Fruit fly (Drosophila melanogaster): ENCODE results near the gene CG8509.
"Not testable (repeated sequence)": the region's sequence is repeated elsewhere in the genome, so short reads cannot be mapped to it uniquely, and the experiment has no call there.

CG8509 gene

DNA sequence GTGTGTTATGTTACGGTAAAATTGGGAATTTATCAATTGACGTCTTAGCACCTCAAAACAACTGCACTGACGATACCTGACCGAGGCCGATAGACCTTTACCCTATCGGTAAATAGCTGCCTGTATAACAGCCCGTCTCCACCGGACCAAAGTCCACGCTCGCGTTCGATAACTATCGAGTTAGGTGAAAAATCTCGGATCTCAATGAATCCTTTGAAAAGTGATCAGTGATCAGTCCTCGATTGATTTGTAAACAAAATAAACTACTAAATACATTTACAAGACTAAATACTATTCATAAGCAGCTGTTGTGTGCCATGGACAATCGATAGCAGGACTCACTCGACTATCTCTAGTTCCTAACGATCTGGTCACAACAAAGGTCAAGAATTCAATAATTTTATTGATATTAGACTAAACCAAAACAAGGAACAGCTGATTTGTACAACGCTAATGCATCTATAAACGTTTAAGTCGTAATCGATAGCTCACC lies 13.4 kb upstream of the CG8509 start, which contains the start of gene sordd1:
Gene sordd1 (minus strand): TSS at position 78 of the 493 bp plus-strand sequence.
- TF ChIP-seq CG17801 (GFP tag; optimal IDR thresholded peaks at IDR 0.05; ENCODE audit: partially characterized antibody) = not testable (repeated sequence)

DNA sequence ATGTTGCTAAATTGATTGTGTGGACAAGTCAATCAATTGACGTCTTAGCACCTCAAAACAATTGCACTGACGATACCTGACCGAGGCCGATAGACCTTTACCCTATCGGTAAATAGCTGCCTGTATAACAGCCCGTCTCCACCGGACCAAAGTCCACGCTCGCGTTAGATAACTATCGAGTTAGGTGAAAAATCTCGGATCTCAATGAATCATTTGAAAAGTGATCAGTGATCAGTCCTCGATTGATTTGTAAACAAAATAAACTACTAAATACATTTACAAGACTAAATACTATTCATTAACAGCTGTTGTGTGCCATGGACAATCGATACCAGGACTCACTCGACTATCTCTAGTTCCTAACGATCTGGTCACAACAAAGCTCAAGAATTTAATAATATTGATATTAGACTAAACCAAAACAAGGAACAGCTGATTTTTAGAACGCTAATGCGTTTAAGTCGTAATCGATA lies 10.2 kb upstream of the CG8509 start, which contains the start of the genes sordd2 and CG15602:
Gene sordd2 (minus strand): TSS at position 78 of the 473 bp plus-strand sequence.
Gene CG15602 (plus strand): TSS at position 342 of the 473 bp plus-strand sequence.
- TF ChIP-seq CG17801 (GFP tag; optimal IDR thresholded peaks at IDR 0.05; ENCODE audit: partially characterized antibody) = not testable (repeated sequence)

DNA sequence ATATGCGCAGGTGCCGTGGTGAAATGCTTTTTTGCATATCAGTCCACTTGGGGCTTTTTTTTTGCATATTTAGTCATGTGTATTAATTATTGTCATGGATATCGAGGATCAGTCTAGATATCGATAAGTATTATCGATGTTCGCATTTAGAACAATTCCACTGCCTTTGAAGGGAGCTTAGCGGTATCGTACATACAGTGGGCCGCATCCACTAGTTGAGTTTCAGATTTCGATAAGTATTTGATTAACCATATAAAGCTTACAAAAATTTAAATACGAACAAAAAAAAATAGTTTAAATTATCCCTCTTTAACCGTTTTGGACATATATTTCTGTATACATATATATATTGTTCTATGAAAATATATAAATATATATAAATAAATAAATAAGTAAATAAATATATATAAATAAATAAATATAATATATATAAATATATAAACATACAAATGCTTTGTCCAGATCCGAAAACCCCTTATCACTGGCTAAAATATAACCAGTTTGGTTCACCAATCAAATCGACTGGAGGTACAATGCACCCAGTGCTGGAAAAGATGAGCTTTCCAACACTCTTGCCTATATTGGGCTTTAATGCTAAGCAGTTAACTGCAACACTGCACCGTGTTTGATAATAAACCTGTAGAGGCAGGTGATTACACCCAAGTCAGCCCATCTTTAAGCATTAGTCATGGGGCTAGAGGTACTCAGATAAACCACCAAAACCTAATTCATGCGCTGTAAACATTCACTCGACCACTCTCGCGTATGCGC lies 6.3 kb upstream of the CG8509 start:
- TF ChIP-seq CG17801 (GFP tag; optimal IDR thresholded peaks at IDR 0.05; ENCODE audit: partially characterized antibody) = peak; percentile 6

DNA sequence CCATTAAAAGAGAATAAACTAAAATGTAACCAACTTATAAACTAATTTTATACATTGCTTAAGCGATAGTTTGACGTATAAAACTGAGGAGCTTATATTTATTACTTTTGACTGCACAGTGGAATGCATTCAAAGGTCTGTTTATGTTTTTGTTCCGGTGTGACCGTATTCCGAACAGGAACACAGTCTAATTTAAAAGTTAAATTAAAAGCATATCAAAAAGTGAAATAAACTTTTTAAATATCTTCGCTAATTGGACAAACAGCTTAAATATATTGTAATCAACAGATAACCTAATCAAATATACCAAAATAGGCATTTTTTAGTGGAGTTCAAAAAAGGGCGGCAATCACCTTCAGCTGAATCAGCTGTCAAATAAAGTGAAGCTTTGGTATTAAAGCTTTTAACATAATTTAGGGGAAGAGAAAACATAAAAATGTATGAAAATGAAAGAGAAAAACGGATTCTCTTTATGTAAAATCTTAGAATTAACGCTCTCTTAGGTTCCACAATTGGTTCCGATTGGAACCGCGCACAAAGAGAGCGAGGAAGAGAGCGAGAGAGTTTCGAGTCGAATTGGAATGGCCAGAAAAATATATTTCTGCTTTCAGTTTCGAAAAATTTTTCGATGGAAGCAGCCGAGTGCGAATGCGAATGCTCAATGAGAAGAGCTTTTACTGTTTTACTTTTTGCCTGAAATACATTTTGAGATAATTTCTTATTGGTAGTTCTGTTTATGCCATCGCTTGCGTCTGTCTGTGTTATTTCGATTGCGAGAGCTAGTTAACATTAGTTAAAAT lies 5.4 kb upstream of the CG8509 start, which contains the start of the genes PGRP-LE and sd:
Gene PGRP-LE (minus strand): TSS at position 117 of the 800 bp plus-strand sequence.
Gene sd (plus strand): TSS at position 607 of the 800 bp plus-strand sequence.
- TF ChIP-seq CG17801 (GFP tag; optimal IDR thresholded peaks at IDR 0.05; ENCODE audit: partially characterized antibody) = no peak

DNA sequence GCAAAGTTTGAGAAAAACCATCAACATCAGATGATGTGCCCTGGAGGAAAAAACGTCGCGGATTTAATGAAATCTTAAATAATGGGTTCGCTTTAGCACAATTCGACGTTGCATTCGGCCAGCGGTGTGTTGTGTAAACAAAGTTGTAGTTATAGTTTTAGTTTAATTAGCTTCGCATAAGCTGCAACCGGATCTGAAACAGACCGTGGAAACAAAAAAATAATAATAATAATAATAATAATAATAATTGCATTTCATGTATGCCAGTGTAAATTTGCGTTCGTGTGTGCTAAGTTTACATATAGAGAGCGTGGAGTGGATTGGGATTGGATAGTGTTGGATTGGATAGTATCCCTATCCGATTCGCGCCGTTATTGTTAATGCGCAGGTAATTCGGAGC lies 4.6 kb upstream of the CG8509 start:
- TF ChIP-seq CG17801 (GFP tag; optimal IDR thresholded peaks at IDR 0.05; ENCODE audit: partially characterized antibody) = no peak

DNA sequence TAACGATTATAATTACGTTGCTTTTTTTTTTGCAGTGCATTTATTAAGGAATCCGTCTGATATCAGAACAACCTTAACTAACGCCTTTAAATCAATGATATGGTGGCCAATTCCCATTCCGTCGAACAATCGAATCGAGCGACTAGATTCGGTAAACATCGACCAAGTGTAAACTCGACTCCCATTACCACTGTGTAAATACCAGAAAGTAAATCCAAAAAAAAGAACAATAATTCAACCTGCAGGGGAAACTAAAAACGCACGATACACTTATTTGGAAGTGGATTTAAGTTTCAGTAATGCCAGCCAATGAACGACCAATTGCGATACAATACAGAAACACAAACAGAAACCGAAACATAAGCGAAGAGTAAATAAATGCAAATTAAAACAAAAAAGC lies 3.8 kb upstream of the CG8509 start:
- TF ChIP-seq CG17801 (GFP tag; optimal IDR thresholded peaks at IDR 0.05; ENCODE audit: partially characterized antibody) = no peak

DNA sequence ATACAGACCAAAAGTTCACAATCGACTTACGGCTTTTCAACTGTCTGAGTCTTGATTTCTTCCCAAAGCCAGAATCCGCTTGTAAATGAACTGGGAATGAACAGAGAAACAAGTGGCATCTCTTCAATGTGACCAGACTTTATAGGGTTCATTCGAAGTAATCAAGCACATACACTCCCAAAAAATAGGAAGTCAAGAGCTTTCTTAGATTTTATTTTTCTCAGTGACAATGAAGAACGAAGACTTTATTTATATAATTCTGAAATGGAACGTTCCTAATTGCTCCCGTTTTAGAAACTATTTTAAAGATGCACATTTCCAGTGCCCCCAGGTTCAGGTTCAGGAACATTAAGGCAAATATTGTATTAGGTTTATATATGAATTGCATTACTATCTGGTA lies 1.4 kb upstream of the CG8509 start:
- TF ChIP-seq CG17801 (GFP tag; optimal IDR thresholded peaks at IDR 0.05; ENCODE audit: partially characterized antibody) = no peak

DNA sequence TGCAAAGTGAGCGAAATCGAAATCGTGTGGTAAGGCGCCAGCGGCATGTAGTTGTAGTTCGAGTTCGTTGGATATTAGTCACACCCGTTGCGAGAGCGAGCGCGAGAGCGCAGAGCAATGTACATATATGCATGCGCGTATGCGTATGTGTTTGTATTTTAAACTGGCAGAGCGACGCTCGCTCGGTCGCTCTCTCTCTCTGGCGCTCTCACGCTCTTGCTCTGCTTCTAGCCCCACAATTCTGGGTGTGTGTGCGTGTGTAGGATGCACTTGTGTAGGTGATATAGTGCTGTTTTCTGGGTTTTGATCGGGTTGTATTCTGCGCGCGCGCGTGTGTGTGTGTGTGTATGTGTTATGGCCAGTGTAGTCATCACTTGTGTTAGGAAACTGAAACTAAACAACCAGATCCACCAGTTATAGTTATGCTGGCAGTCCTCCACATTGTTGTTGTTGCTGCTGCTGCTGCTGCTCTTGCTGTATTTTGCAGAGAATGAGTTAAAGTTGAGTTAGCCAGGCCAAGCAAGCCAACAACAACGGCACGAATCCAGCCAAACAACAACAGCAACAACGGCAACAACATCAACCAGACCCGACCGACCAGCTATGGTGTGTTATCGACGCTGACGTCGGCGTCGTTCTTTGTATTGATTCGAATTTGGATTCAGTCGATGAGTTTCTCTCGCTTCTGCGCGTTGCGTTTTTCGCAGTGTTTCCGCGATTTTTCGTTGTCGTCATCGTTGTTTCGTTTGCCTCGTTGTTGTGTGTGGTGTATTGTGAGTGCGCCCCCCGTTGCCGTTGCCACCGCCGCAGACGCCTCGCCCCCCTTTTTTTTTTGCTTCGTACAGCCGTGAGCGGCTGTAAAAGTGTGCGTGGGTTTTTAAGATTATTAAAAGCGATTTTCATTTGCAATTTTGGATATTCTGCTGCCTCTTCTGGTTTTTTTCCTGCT lies 2.6 kb downstream of the CG8509 start:
- TF ChIP-seq CG17801 (GFP tag; optimal IDR thresholded peaks at IDR 0.05; ENCODE audit: partially characterized antibody) = peak; percentile 84

DNA sequence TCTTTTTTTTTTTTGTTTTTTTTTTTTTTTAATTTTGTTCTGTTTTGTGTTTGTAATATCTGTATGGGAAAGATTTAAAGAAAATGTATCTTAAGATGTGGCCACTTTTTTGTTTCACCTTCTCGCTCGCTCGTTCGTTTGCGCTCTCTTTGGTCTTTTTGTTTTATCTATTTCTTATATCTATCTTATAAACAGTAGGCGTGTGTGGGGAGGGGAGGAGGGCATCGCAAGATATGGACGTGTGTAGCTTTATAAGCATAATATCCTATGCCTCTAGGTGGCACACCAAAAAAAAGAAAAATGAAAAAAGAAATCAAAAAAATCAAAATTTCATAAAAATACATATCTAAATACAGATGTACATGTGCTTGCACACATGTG lies 3.2 kb downstream of the CG8509 start:
- no peak for TF ChIP-seq CG17801 (GFP tag; optimal IDR thresholded peaks at IDR 0.05; ENCODE audit: partially characterized antibody)

DNA sequence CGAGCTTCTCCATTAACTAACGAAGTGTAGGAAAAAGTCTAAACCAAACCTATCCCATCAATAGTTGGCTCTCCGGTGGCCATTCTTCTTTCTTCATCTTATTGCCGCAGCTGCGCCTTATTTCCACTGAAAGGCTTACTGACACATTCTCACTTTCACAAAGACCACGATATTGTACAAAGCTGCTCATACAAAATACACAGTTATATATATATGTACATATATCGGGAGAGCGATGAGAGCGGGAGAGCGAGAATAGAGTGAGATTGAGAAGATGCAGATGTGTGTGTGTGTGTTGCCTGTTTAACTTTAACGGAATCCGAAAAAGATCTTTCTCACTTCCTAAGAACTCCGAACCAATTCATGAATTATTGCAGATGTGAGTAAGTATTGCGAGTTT lies 3.9 kb downstream of the CG8509 start:
- no peak for TF ChIP-seq CG17801 (GFP tag; optimal IDR thresholded peaks at IDR 0.05; ENCODE audit: partially characterized antibody)

DNA sequence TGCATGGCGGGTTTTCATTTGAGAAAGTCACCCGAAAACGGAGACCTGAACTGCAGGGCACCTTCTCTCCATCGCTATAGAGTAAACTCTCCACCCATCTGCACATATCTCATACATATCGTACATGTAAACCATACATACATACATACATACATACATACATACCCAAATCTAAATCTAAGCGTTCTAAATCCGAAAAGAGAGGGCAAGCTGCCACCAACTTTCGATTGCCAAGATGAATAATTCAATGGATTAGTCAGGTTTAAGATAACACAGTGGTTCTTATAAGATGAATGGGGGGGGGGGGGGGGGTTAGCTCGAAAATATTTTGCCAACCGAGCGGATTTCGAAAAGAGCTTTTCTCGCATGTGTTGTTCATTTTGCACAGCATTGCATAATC lies 5.1 kb downstream of the CG8509 start:
- no peak for TF ChIP-seq CG17801 (GFP tag; optimal IDR thresholded peaks at IDR 0.05; ENCODE audit: partially characterized antibody)

DNA sequence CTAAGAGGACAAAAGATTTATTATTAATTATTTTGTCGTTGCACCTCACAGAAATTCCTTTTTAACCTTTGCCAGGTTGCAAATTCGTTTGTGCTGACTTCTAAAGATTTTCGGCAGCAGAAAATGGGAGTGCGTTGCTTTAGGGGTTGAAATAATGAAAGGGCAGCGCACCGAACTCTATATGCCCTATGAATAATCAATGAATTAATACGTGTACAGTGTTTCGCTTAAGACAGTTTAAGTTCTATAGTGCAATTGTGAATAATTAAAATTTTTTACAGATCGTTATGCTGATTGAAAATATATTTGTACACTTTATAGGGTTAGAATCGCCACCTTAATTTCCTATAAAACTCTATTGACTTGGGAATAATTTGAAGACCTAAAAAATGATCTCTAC lies 6.8 kb downstream of the CG8509 start:
- no peak for TF ChIP-seq CG17801 (GFP tag; optimal IDR thresholded peaks at IDR 0.05; ENCODE audit: partially characterized antibody)

DNA sequence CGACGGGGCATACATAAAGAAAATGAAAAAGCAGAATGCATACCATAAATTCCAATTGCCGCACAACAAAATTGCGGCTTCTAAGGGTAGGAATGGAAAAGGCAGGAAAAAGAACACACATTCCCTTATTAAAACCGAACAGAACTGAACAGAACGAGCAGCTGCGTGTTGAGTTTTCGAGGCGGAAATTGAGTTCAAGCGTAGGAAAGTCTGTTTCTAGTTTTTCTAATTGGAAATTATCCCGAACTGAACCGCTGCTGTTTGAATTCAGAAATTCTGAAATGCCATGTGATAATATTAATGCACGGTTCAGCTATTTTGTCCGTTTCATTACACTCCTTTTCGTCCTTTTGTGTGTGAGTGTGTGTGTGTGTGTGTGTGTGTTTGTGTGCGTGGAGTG lies 7.5 kb downstream of the CG8509 start:
- TF ChIP-seq CG17801 (GFP tag; optimal IDR thresholded peaks at IDR 0.05; ENCODE audit: partially characterized antibody) = no peak

DNA sequence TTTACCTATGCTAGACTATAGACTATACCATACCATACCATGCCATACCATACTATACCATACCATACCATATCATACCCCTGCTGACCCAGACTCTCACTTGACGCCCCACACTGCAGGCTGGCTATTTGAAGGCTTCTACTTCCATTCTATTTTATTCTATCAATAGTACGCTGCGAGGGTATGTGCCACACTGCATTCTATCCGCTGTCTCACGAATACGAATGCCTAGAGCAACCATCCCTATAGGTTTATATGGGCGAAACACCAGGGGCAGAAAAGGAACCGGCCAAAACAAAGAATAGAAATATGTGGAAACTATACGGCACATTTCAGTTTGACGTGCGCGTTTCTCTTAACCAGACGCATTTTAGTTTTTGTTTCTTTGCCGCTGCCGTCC lies 8.5 kb downstream of the CG8509 start:
- TF ChIP-seq CG17801 (GFP tag; optimal IDR thresholded peaks at IDR 0.05; ENCODE audit: partially characterized antibody) = no peak

Data from ovary, adult (tissue).